Fruit fly (Drosophila melanogaster): Measurements from ENCODE around the gene CG17746.

Gene CG17746

DNA sequence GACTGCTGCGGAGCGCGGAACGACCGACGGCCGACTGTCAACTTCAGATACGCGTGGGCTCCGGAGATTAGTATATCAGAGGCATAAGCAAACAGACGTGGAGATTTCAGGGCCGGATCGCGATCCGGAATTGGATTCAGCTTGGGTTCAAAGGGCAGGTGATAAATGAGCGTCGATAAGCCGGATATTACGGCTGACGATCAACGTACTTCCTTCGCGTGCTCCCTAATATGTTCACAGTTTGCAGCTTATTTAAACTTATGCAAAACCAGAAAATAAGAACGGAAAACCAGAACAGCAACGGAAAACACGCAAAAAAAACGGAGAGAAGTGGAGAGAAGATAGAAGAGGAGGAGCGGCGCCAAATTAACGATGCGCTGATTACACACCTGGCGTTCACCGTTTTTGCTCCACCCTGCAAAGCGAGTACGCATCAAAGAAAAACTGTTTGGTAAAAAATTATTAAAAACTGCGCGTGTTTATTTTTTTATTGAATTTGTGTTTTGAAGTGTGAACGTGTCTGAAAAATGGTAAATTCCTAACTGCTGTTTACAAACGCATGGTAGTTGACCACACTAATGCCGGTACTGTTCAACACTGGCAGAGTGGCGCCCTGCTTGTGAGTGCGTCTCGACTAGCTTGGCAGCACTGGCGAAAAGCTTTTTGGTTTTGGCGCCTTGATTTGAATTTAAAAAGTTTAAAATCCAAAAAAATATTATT, at the start of gene CG17746 (continued):
- TF ChIP-seq PHDP (tag; optimal IDR thresholded peaks at IDR 0.05): no peak
- TF ChIP-seq corto (GFP tag; optimal IDR thresholded peaks at IDR 0.05): no peak
- no peak for TF ChIP-seq CG32532 (GFP tag; IDR thresholded peaks at IDR 0.05)
- TF ChIP-seq p53 (GFP tag; optimal IDR thresholded peaks at IDR 0.05): peak; percentile 59
- TF ChIP-seq CG9609 (GFP tag; optimal IDR thresholded peaks at IDR 0.05): no peak
- no peak for TF ChIP-seq CG7271 (tag; optimal IDR thresholded peaks at IDR 0.05)
- no peak for TF ChIP-seq CkIIα-i1 (GFP tag; IDR thresholded peaks at IDR 0.05)
- TF ChIP-seq Atf-2 (GFP tag; optimal IDR thresholded peaks at IDR 0.05): no peak
- no peak for TF ChIP-seq Elba2 (GFP tag; optimal IDR thresholded peaks at IDR 0.05)
- no peak for TF ChIP-seq CG1832 (GFP tag; optimal IDR thresholded peaks at IDR 0.05)
- TF ChIP-seq CG5180 (GFP tag; optimal IDR thresholded peaks at IDR 0.05): no peak
- no peak for TF ChIP-seq HHEX (GFP tag; optimal IDR thresholded peaks at IDR 0.05)
- no peak for TF ChIP-seq nerfin-2 (GFP tag; IDR thresholded peaks at IDR 0.05; ENCODE audit: partially characterized antibody)
- TF ChIP-seq Dip3 (GFP tag; optimal IDR thresholded peaks at IDR 0.05): peak; percentile 50
- no peak for TF ChIP-seq CG1024 (GFP tag; IDR thresholded peaks at IDR 0.05)
- peak; percentile 15 for TF ChIP-seq CrebB (tag; optimal IDR thresholded peaks at IDR 0.05)
- TF ChIP-seq CG33557 (GFP tag; optimal IDR thresholded peaks at IDR 0.05): no peak
- TF ChIP-seq dm (GFP tag; optimal IDR thresholded peaks at IDR 0.05): peak; percentile 63
- TF ChIP-seq CG5953 (GFP tag; IDR thresholded peaks at IDR 0.05): no peak
- no peak for TF ChIP-seq Jarid2 (GFP tag; optimal IDR thresholded peaks at IDR 0.05)
- no peak for TF ChIP-seq ro (GFP tag; IDR thresholded peaks at IDR 0.05)
- peak; percentile 21 for TF ChIP-seq chn (GFP tag; optimal IDR thresholded peaks at IDR 0.05)
- TF ChIP-seq CG6254 (GFP tag; optimal IDR thresholded peaks at IDR 0.05): no peak
- no peak for TF ChIP-seq CG17612 (GFP tag; IDR thresholded peaks at IDR 0.05)
- TF ChIP-seq CG16813 (GFP tag; IDR thresholded peaks at IDR 0.05; ENCODE audit: partially characterized antibody): peak; percentile 60; the same call in 2 of the 3 replicates
- no peak for TF ChIP-seq exex (tag; optimal IDR thresholded peaks at IDR 0.05)
- no peak for TF ChIP-seq CG43689 (GFP tag; IDR thresholded peaks at IDR 0.05)
- no peak for TF ChIP-seq D19B (GFP tag; optimal IDR thresholded peaks at IDR 0.05)
- peak; percentile 72 for TF ChIP-seq CG13287 (GFP tag; IDR thresholded peaks at IDR 0.05; ENCODE audit: partially characterized antibody)
- no peak for TF ChIP-seq crp (GFP tag; optimal IDR thresholded peaks at IDR 0.05)
- peak; percentile 78 for TF ChIP-seq YL-1 (GFP tag; optimal IDR thresholded peaks at IDR 0.05)
- TF ChIP-seq Trl (optimal IDR thresholded peaks at IDR 0.05): peak in 1 of 2 experiments; percentile 10
- peak; percentile 38 for TF ChIP-seq Trl (GFP tag; optimal IDR thresholded peaks at IDR 0.05)
- TF ChIP-seq Meics (GFP tag; optimal IDR thresholded peaks at IDR 0.05): no peak
- TF ChIP-seq jumu (GFP tag; optimal IDR thresholded peaks at IDR 0.05): peak; percentile 33
- TF ChIP-seq pros (GFP tag; optimal IDR thresholded peaks at IDR 0.05): no peak
- TF ChIP-seq insv (GFP tag; optimal IDR thresholded peaks at IDR 0.05): no peak
- TF ChIP-seq BtbVII (GFP tag; optimal IDR thresholded peaks at IDR 0.05): peak; percentile 0
- TF ChIP-seq Nf-YB (GFP tag; optimal IDR thresholded peaks at IDR 0.05): no peak
- peak; percentile 28 for TF ChIP-seq Chrac-16 (GFP tag; optimal IDR thresholded peaks at IDR 0.05)
- peak; percentile 59 for TF ChIP-seq vfl (GFP tag; optimal IDR thresholded peaks at IDR 0.05)
- TF ChIP-seq lola (GFP tag; optimal IDR thresholded peaks at IDR 0.05): no peak
- TF ChIP-seq HLH4C (GFP tag; IDR thresholded peaks at IDR 0.05; ENCODE audit: partially characterized antibody): no peak
- TF ChIP-seq CG14667 (GFP tag; IDR thresholded peaks at IDR 0.05): no peak
- TF ChIP-seq CG7357 (GFP tag; IDR thresholded peaks at IDR 0.05): no peak
- TF ChIP-seq Dek (tag; optimal IDR thresholded peaks at IDR 0.05): peak; percentile 54
- TF ChIP-seq CG30403 (GFP tag; optimal IDR thresholded peaks at IDR 0.05): peak; percentile 60
- peak; percentile 39 for TF ChIP-seq CG2116 (GFP tag; optimal IDR thresholded peaks at IDR 0.05)
- peak; percentile 45 for TF ChIP-seq tin (GFP tag; optimal IDR thresholded peaks at IDR 0.05)

All from whole organism, embryonic.